Fruit fly (Drosophila melanogaster) whole organism, pupa: Measurements from ENCODE around the gene Samuel.

Experiments used
- CG10348 ChIP-seq: fragments of 200-800 bp; sonication (Bioruptor generic); IDR thresholded peaks from 2 replicates; pipeline ENCODE4 v1.3.6; 2022; ENCODE audit warnings: missing biosample characterization, missing genetic modification characterization
- CG12605 ChIP-seq: fragments of 200-800 bp; sonication (Bioruptor generic); IDR thresholded peaks from 2 replicates; pipeline ENCODE4 v1.3.6; 2022; ENCODE audit warnings: missing biosample characterization, missing genetic modification characterization
- CG13204 ChIP-seq: fragments of 200-800 bp; sonication (Bioruptor generic); optimal IDR thresholded peaks from 2 replicates; lab custom pipeline; 2018; ENCODE audit warnings: missing biosample characterization, mild to moderate bottlenecking, missing genetic modification characterization, moderate library complexity
- CG14655 ChIP-seq: fragments of 200-800 bp; sonication (Bioruptor generic); optimal IDR thresholded peaks from 3 replicates; lab custom pipeline; 2017; ENCODE audit warnings: mild to moderate bottlenecking, missing biosample characterization, missing genetic modification reagents, missing genetic modification characterization
- CG15710 ChIP-seq: fragments of 200-800 bp; sonication (Bioruptor generic); optimal IDR thresholded peaks from 2 replicates; lab custom pipeline; 2018; ENCODE audit warnings: missing biosample characterization, mild to moderate bottlenecking, missing genetic modification characterization, moderate library complexity
- CG17806 ChIP-seq: fragments of 200-800 bp; sonication (Bioruptor generic); optimal IDR thresholded peaks from 2 replicates; lab custom pipeline; 2018; ENCODE audit warnings: missing biosample characterization, mild to moderate bottlenecking, missing genetic modification characterization, moderate library complexity
- CG32121 ChIP-seq: fragments of 200-800 bp; sonication (Bioruptor generic); IDR thresholded peaks from 2 replicates; pipeline ENCODE4 v1.3.6; 2022; ENCODE audit warnings: missing biosample characterization, missing genetic modification characterization
- CG34367 ChIP-seq: fragments of 200-800 bp; sonication (Bioruptor generic); optimal IDR thresholded peaks from 2 replicates; lab custom pipeline; 2018; ENCODE audit warnings: missing biosample characterization, mild to moderate bottlenecking, missing genetic modification characterization
- CG4496 ChIP-seq: fragments of 200-800 bp; sonication (Bioruptor generic); IDR thresholded peaks from 3 replicates; pipeline ENCODE4 v1.3.6; 2022; ENCODE audit warnings: missing biosample characterization, missing genetic modification characterization
- CG8159 ChIP-seq: fragments of 200-800 bp; sonication (Bioruptor generic); optimal IDR thresholded peaks from 3 replicates; lab custom pipeline; 2018; ENCODE audit warnings: missing biosample characterization, mild to moderate bottlenecking, missing genetic modification characterization, moderate library complexity
- CG8301 ChIP-seq: fragments of 200-800 bp; sonication (Bioruptor generic); optimal IDR thresholded peaks from 2 replicates; lab custom pipeline; 2018; ENCODE audit warnings: missing biosample characterization, mild to moderate bottlenecking, missing genetic modification characterization
- CG9948 ChIP-seq: fragments of 200-800 bp; sonication (Bioruptor generic); optimal IDR thresholded peaks from 2 replicates; lab custom pipeline; 2018; ENCODE audit warnings: missing biosample characterization, mild to moderate bottlenecking, missing genetic modification characterization, moderate library complexity
- D1 ChIP-seq: fragments of 200-800 bp; sonication (Bioruptor generic); optimal IDR thresholded peaks from 2 replicates; lab custom pipeline; 2018; ENCODE audit warnings: missing biosample characterization, mild to moderate bottlenecking, missing genetic modification characterization, moderate library complexity
- EcR ChIP-seq: fragments of 200-800 bp; sonication (Bioruptor generic); optimal IDR thresholded peaks from 3 replicates; lab custom pipeline; 2019; ENCODE audit warnings: missing biosample characterization, missing genetic modification characterization, mild to moderate bottlenecking, moderate library complexity, missing genetic modification reagents
- Ets98B ChIP-seq: fragments of 200-800 bp; sonication (Bioruptor generic); IDR thresholded peaks from 2 replicates; pipeline ENCODE4 v1.3.6; 2022; ENCODE audit warnings: missing biosample characterization, missing genetic modification characterization
- Pif1A ChIP-seq: fragments of 200-800 bp; sonication (Bioruptor generic); optimal IDR thresholded peaks from 3 replicates; lab custom pipeline; 2016; ENCODE audit warnings: missing biosample characterization, missing genetic modification characterization
- Pif1B ChIP-seq: fragments of 200-800 bp; sonication (Bioruptor generic); optimal IDR thresholded peaks from 3 replicates; lab custom pipeline; 2016; ENCODE audit warnings: missing biosample characterization, missing genetic modification characterization
- Snoo ChIP-seq: fragments of 200-800 bp; sonication (Bioruptor generic); optimal IDR thresholded peaks from 3 replicates; lab custom pipeline; 2017; ENCODE audit warnings: missing biosample characterization, mild to moderate bottlenecking, missing genetic modification characterization, inconsistent platforms
- fd96Ca ChIP-seq: fragments of 200-800 bp; sonication (Bioruptor generic); IDR thresholded peaks from 3 replicates; pipeline ENCODE4 v1.3.6; 2022; ENCODE audit warnings: missing biosample characterization, missing genetic modification characterization
- gl ChIP-seq: fragments of 200-800 bp; sonication (Bioruptor generic); optimal IDR thresholded peaks from 2 replicates; lab custom pipeline; 2018; ENCODE audit warnings: missing biosample characterization, mild to moderate bottlenecking, missing genetic modification characterization
- rn ChIP-seq: fragments of 200-800 bp; sonication (Bioruptor generic); IDR thresholded peaks from 2 replicates; pipeline ENCODE4 v1.3.6; 2022; ENCODE audit warnings: missing biosample characterization, missing genetic modification characterization

The Samuel gene

DNA sequence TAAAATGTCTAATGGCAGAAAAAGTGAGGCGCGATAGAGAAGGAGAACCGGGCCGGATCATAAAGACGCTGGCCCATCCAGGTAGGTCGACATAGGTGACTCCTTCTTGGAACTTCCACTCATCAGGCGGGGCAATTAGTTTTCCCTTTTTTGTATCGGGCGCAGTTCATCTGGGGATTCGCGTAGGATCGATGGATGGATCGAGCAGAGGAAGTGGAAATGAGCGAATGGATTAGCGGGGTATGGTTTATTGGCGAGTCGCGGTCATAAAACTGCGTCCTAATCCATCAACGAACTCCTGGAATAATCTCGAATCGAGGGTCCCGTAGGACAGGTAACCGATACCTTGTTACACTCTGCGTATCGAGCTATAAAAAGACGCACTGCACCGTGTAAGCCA is 8.3 kb upstream of the Samuel start, which contains the start of gene CG43725:
TSS of gene CG43725 (plus strand) at position 400 of the 400 bp plus-strand sequence.
- TF ChIP-seq fd96Ca (GFP tag; lab: Robert Waterston, UW): no peak
- no peak for TF ChIP-seq Pif1A
- TF ChIP-seq CG14655 (GFP tag; lab: Kevin White, UChicago): no peak
- TF ChIP-seq rn (GFP tag; lab: Robert Waterston, UW): no peak
- no peak for TF ChIP-seq CG32121
- TF ChIP-seq CG17806 (tag; lab: Kevin White, UChicago): no peak
- no peak for TF ChIP-seq CG13204 (GFP tag; lab: Kevin White, UChicago)

DNA sequence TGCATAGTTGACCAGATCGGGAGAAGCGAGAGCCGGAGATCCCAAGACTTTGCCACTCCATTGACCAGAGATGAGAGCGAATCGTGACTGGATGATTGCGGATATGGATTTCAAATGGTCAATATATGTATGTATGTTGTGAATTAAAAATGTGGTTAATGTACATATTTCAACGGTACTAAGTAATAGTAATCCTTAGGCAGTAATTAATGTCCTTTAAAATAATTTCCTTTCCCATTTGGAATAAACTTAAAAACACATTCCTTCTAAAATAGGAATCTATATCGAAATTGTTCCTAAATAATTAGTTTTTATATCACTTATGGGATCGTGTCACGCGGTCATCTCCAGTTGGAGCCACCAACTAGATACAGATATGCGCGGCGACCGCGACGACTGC is 7.1 kb upstream of the Samuel start:
- TF ChIP-seq CG4496 (GFP tag; lab: Robert Waterston, UW) (no peak), Snoo (tag; lab: Kevin White, UChicago) (no peak), CG10348 (no peak), CG8301 (tag; lab: Kevin White, UChicago) (peak; percentile 62), CG17806 (tag; lab: Kevin White, UChicago) (peak; percentile 9), Ets98B (GFP tag; lab: Robert Waterston, UW) (no peak), rn (GFP tag; lab: Robert Waterston, UW) (no peak), D1 (tag; lab: Kevin White, UChicago) (no peak), CG34367 (tag; lab: Kevin White, UChicago) (peak; percentile 54), CG9948 (tag; lab: Kevin White, UChicago) (peak; percentile 50), CG8159 (peak; percentile 48), CG15710 (tag; lab: Kevin White, UChicago) (peak; percentile 59), Pif1B (GFP tag; lab: Kevin White, UChicago) (no peak), CG14655 (GFP tag; lab: Kevin White, UChicago) (peak; percentile 58), CG32121 (no peak), EcR (no peak), Pif1A (peak; percentile 8), fd96Ca (GFP tag; lab: Robert Waterston, UW) (no peak), CG12605 (no peak)

DNA sequence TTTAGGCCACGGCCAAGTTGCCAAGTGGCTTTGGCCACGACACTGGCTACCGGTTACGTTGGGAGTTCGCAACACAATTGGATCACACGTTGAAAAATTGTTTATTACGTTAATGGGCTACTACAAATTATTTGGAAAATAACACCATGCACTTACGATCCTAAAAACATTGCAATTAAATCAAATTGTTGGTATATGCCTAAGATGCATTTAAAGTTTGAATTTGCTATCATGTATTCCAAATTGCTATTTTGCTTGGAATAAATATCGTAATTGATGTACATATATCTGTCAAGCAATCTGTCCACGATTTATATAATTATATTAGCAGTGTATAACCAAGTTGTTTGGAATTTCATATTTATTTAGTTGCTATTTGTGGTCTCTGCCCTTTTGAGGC is 6.1 kb upstream of the Samuel start:
- TF ChIP-seq CG8159 (peak; percentile 15), CG32121 (no peak), CG13204 (GFP tag; lab: Kevin White, UChicago) (no peak), CG15710 (tag; lab: Kevin White, UChicago) (peak; percentile 21), CG17806 (tag; lab: Kevin White, UChicago) (peak; percentile 40), CG8301 (tag; lab: Kevin White, UChicago) (peak; percentile 55), CG14655 (GFP tag; lab: Kevin White, UChicago) (peak; percentile 66), CG34367 (tag; lab: Kevin White, UChicago) (peak; percentile 33), CG9948 (tag; lab: Kevin White, UChicago) (peak; percentile 56), CG12605 (no peak)

DNA sequence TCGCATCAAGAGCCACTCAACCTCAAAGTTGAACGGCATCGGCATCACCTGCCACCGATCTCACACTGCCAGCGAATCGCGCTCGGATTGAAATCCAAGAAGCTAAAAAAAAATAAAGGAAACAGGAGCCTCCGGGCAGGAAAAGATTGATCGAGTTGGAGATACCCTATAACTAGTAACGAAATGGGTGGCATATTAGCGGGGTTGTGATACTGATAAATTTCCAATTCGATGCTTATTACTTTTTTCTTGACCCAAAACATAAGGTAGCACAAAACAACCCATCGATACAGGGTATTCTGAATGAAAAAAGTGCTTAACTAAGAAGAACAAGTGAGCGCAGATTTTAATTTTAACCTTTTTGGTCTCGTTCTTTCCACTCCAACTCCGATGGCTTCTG is 5.5 kb upstream of the Samuel start:
- TF ChIP-seq Ets98B (GFP tag; lab: Robert Waterston, UW) (no peak), CG8301 (tag; lab: Kevin White, UChicago) (peak; percentile 67), rn (GFP tag; lab: Robert Waterston, UW) (no peak), CG8159 (peak; percentile 78), Pif1A (peak; percentile 82), CG10348 (no peak), Pif1B (GFP tag; lab: Kevin White, UChicago) (peak; percentile 71), gl (peak; percentile 57), EcR (peak; percentile 63), D1 (tag; lab: Kevin White, UChicago) (peak; percentile 35), fd96Ca (GFP tag; lab: Robert Waterston, UW) (peak; percentile 61; the same call in 2 of the 3 replicates), CG4496 (GFP tag; lab: Robert Waterston, UW) (peak; percentile 68; the same call in 2 of the 3 replicates), CG34367 (tag; lab: Kevin White, UChicago) (peak; percentile 75), CG12605 (no peak), CG15710 (tag; lab: Kevin White, UChicago) (peak; percentile 78), CG32121 (no peak), CG9948 (tag; lab: Kevin White, UChicago) (peak; percentile 79), CG17806 (tag; lab: Kevin White, UChicago) (peak; percentile 81), CG14655 (GFP tag; lab: Kevin White, UChicago) (peak; percentile 76), CG13204 (GFP tag; lab: Kevin White, UChicago) (peak; percentile 23), Snoo (tag; lab: Kevin White, UChicago) (peak; percentile 23)
- TF ChIP-seq, all 21 proteins: peak for 16

DNA sequence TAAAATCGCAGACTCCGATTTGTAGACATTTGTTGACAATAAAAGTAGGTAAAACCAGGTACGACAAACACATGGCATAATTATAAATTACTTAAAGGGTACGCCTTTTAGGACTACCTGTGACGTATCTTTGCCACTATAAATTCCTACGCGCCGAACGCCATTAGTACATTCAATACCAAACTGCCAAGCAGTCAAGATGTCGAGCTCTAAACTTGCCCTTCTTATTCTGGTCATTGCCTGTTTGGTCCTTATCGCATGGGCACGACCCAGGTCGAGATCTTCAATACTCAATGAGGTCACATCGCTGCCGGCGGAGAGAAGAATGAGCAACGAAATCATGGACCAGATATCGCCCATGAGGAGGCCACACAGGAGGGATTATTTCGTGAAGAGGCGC is 4.1 kb upstream of the Samuel start, which contains the start of gene CG14915:
TSS of gene CG14915 (plus strand) at position 166 of the 400 bp plus-strand sequence.
- TF ChIP-seq CG34367 (tag; lab: Kevin White, UChicago) (no peak), Pif1B (GFP tag; lab: Kevin White, UChicago) (no peak), CG32121 (no peak), CG8159 (no peak), CG9948 (tag; lab: Kevin White, UChicago) (no peak), CG4496 (GFP tag; lab: Robert Waterston, UW) (no peak), CG8301 (tag; lab: Kevin White, UChicago) (no peak), CG10348 (no peak), CG14655 (GFP tag; lab: Kevin White, UChicago) (no peak), CG17806 (tag; lab: Kevin White, UChicago) (no peak), CG13204 (GFP tag; lab: Kevin White, UChicago) (no peak), CG12605 (no peak), Ets98B (GFP tag; lab: Robert Waterston, UW) (no peak), Snoo (tag; lab: Kevin White, UChicago) (no peak), gl (no peak)

DNA sequence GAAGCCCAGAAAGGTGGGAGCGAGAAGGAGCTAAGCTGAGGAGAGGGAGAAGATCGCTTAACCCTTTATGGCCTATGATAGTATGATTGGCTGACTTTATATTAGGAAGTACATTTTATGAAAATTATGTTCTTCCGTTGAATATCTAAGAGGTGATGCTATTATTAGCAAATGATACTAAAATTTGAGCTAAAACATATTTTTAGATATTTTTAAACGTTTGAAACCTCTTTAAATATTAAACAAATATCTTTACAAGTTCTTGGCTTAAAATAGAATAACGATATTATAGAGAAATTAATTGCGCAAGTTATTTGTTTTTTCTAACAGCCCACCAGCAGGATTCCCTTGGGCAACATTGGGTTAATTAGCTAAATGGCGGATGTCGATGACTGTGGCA is 2.7 kb upstream of the Samuel start:
- TF ChIP-seq CG8159 (peak; percentile 85), gl (peak; percentile 42), CG17806 (tag; lab: Kevin White, UChicago) (peak; percentile 77), CG15710 (tag; lab: Kevin White, UChicago) (peak; percentile 80), CG8301 (tag; lab: Kevin White, UChicago) (peak; percentile 76), CG32121 (no peak), Pif1A (peak; percentile 62), CG13204 (GFP tag; lab: Kevin White, UChicago) (no peak), CG10348 (no peak), CG34367 (tag; lab: Kevin White, UChicago) (peak; percentile 77), CG12605 (no peak), Pif1B (GFP tag; lab: Kevin White, UChicago) (peak; percentile 32), EcR (no peak), CG9948 (tag; lab: Kevin White, UChicago) (peak; percentile 86), CG14655 (GFP tag; lab: Kevin White, UChicago) (peak; percentile 88), D1 (tag; lab: Kevin White, UChicago) (peak; percentile 55)
- TF ChIP-seq, all 21 proteins: peak for 11
